Worm (Caenorhabditis elegans) whole organism, early embryonic: ENCODE results near the gene F29B9.8.

ENCODE experiments used
- B0310.2 ChIP-seq: sonication (generic microtip); optimal IDR thresholded peaks from 2 replicates; lab custom pipeline; 2016; ENCODE audit warnings: mild to moderate bottlenecking, missing genetic modification characterization, missing compliant biosample characterization
- F13C5.2 ChIP-seq: sonication (generic microtip); optimal IDR thresholded peaks from 2 replicates; lab custom pipeline; 2017; ENCODE audit warnings: mild to moderate bottlenecking, missing genetic modification characterization, inconsistent platforms, missing compliant biosample characterization
- ama-1 ChIP-seq: fragments of 150-350 bp; optimal IDR thresholded peaks from 2 replicates; lab custom pipeline; 2014
- ceh-13 ChIP-seq: fragments of 200-800 bp; sonication (Bioruptor generic); optimal IDR thresholded peaks from 2 replicates; lab custom pipeline; 2018; ENCODE audit warnings: mild to moderate bottlenecking, missing genetic modification characterization, missing compliant biosample characterization
- ceh-36 ChIP-seq: sonication (generic microtip); optimal IDR thresholded peaks from 2 replicates; lab custom pipeline; 2016; ENCODE audit warnings: missing genetic modification characterization, inconsistent platforms, missing compliant biosample characterization
- ets-7 ChIP-seq: sonication (generic microtip); optimal IDR thresholded peaks from 2 replicates; lab custom pipeline; 2016; ENCODE audit warnings: missing genotype, missing genetic modification characterization, missing compliant biosample characterization
- hmbx-1 ChIP-seq: sonication (generic microtip); optimal IDR thresholded peaks from 2 replicates; lab custom pipeline; 2016; ENCODE audit warnings: mild to moderate bottlenecking, missing genetic modification characterization, missing compliant biosample characterization
- hmg-4 ChIP-seq: fragments of 200-800 bp; sonication (Bioruptor generic); optimal IDR thresholded peaks from 2 replicates; lab custom pipeline; 2018; ENCODE audit warnings: mild to moderate bottlenecking, missing genetic modification characterization, missing compliant biosample characterization
- hnd-1 ChIP-seq: sonication (generic microtip); optimal IDR thresholded peaks from 2 replicates; lab custom pipeline; 2016; ENCODE audit warnings: missing genetic modification characterization, missing compliant biosample characterization
- pes-1 ChIP-seq: fragments of 200-800 bp; sonication (Bioruptor generic); IDR thresholded peaks from 2 replicates; pipeline ENCODE4 v1.3.6; 2022; ENCODE audit warnings: missing genetic modification reagents, missing genetic modification characterization, missing compliant biosample characterization
- scrt-1 ChIP-seq: fragments of 200-800 bp; sonication (Bioruptor generic); IDR thresholded peaks from 2 replicates; pipeline ENCODE4 v1.3.6; 2022; ENCODE audit warnings: missing genetic modification characterization, missing compliant biosample characterization
- tra-4 ChIP-seq: sonication (generic microtip); optimal IDR thresholded peaks from 2 replicates; lab custom pipeline; 2017; ENCODE audit warnings: missing genetic modification characterization, missing compliant biosample characterization

DNA sequence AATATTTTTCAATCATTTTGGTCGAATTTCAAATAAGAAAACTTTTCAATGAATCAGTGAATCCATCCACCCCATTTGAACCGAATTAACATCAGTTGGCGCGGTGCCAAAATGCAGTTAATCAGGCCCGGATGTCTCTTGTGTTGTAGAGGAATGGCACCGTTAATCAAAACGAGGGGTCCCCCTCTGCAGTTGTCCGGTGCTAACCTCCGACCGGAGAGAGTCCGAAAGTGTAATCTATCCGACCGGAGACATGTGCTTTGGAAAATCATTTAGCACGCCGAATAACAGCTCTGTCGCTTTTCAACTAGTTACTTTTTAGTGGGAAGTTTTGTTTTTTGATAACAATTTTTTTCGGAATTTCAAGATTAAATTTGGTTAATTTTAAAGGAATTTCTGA is 2.2 kb upstream of the F29B9.8 start:
- no peak for TF ChIP-seq hmbx-1 (tag; lab: Kevin White, UChicago)
- TF ChIP-seq ets-7 (tag; lab: Kevin White, UChicago) = no peak
- no peak for TF ChIP-seq ama-1 (lab: Kevin White, UChicago)
- TF ChIP-seq F13C5.2 = no peak
- TF ChIP-seq pes-1 (GFP tag; lab: Robert Waterston, UW) = no peak
- TF ChIP-seq hnd-1 (tag; lab: Kevin White, UChicago) = no peak
- TF ChIP-seq scrt-1 (GFP tag; lab: Robert Waterston, UW) = no peak
- TF ChIP-seq ceh-13 = no peak
- TF ChIP-seq hmg-4 = no peak
- TF ChIP-seq ceh-36 (tag; lab: Kevin White, UChicago) = no peak
- TF ChIP-seq tra-4 (tag; lab: Kevin White, UChicago) = no peak
- no peak for TF ChIP-seq B0310.2 (tag; lab: Kevin White, UChicago)
